Worm (Caenorhabditis elegans) whole organism, midembryonic: ENCODE results near the gene frm-8.

Experiments used
- T22C8.4 ChIP-seq: fragments of 200-800 bp; sonication (Bioruptor generic); IDR thresholded peaks from 2 replicates; pipeline ENCODE4 v1.3.6; 2022; ENCODE audit warnings: missing genetic modification characterization, missing compliant biosample characterization
- cog-1 ChIP-seq: sonication (generic microtip); optimal IDR thresholded peaks from 2 replicates; lab custom pipeline; 2016; ENCODE audit warnings: missing genetic modification characterization, missing compliant biosample characterization
- flt-1 ChIP-seq: fragments of 200-800 bp; sonication (Bioruptor generic); IDR thresholded peaks from 2 replicates; pipeline ENCODE4 v1.3.6; 2022; ENCODE audit warnings: missing genetic modification characterization, missing compliant biosample characterization
- klf-2 ChIP-seq: fragments of 200-800 bp; sonication (Bioruptor generic); conservative IDR thresholded peaks from 2 replicates; pipeline ENCODE4 v1.3.6; 2022; ENCODE audit warnings: missing genetic modification reagents, missing genetic modification characterization, missing compliant biosample characterization
- med-1 ChIP-seq: sonication (generic microtip); optimal IDR thresholded peaks from 2 replicates; lab custom pipeline; 2017; ENCODE audit warnings: missing genetic modification characterization, mild to moderate bottlenecking, missing compliant biosample characterization, antibody characterized with exemption, missing genetic modification reagents; ENCODE audit not compliant: insufficient read depth
- ref-1 ChIP-seq: fragments of 200-800 bp; sonication (Bioruptor generic); conservative IDR thresholded peaks from 2 replicates; pipeline ENCODE4 v1.3.6; 2022; ENCODE audit warnings: missing genetic modification reagents, missing genetic modification characterization, missing compliant biosample characterization
- tab-1 ChIP-seq: fragments of 200-800 bp; sonication (Bioruptor generic); IDR thresholded peaks from 2 replicates; pipeline ENCODE4 v1.3.6; 2022; ENCODE audit warnings: missing genetic modification characterization, missing compliant biosample characterization
- ztf-23 ChIP-seq: fragments of 200-800 bp; sonication (Bioruptor generic); IDR thresholded peaks from 2 replicates; pipeline ENCODE4 v1.3.6; 2022; ENCODE audit warnings: missing genetic modification reagents, missing genetic modification characterization, missing compliant biosample characterization
- ztf-29 ChIP-seq: fragments of 200-800 bp; sonication (Bioruptor generic); IDR thresholded peaks from 2 replicates; pipeline ENCODE4 v1.3.6; 2022; ENCODE audit warnings: missing genetic modification reagents, missing genetic modification characterization, missing compliant biosample characterization

DNA sequence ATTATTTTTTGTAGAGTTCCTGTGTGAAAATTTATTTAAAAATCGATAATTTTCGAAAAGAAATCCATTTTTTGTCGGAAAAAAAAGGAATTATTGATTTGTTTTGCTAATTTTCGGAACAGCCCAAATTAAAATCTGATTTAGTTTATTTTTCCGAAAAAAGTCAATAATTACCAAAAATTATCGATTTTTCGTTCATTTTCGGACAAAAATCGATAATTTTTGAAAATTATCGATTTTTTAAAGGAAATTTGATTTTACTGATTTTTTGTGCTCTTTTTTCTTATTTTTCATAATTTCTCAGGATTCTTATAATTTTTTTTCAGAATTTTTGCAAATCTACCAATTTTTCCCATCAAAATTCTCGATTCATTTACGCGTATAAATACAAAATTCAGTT lies 22.4 kb upstream of the frm-8 start:
- TF ChIP-seq T22C8.4 (peak; percentile 74), med-1 (GFP tag; lab: Kevin White, UChicago) (no peak), ztf-29 (GFP tag; lab: Robert Waterston, UW) (no peak), ztf-23 (GFP tag; lab: Robert Waterston, UW) (no peak), klf-2 (GFP tag; lab: Robert Waterston, UW) (no peak), flt-1 (GFP tag; lab: Robert Waterston, UW) (no peak), tab-1 (GFP tag; lab: Robert Waterston, UW) (no peak), ref-1 (GFP tag; lab: Robert Waterston, UW) (no peak), cog-1 (no peak)
